Fruit fly (Drosophila melanogaster): ENCODE data around the gene Polr1B.

Polr1B gene

dm6 chr2L:403627-404575 lies at the start of gene Polr1B:
Gene Polr1B, plus strand, starts transcription at chr2L:404285.
- TF ChIP-seq CG12768 (GFP tag; optimal IDR thresholded peaks at IDR 0.05) (no peak), Crg-1 (GFP tag; optimal IDR thresholded peaks at IDR 0.05) (no peak), CG11617 (GFP tag; optimal IDR thresholded peaks at IDR 0.05) (peak; percentile 33), Clk (GFP tag; optimal IDR thresholded peaks at IDR 0.05) (no peak), pad (GFP tag; optimal IDR thresholded peaks at IDR 0.05) (no peak), cnc (optimal IDR thresholded peaks at IDR 0.05) (no peak), ovo (GFP tag; optimal IDR thresholded peaks at IDR 0.05) (no peak), toe (GFP tag; optimal IDR thresholded peaks at IDR 0.05) (no peak), CG14711 (tag; optimal IDR thresholded peaks at IDR 0.05) (peak; percentile 29), bab1 (GFP tag; optimal IDR thresholded peaks at IDR 0.05) (peak; percentile 51), Mnt (GFP tag; optimal IDR thresholded peaks at IDR 0.05) (peak; percentile 96), CG7101 (tag; optimal IDR thresholded peaks at IDR 0.05) (no peak), CG5204 (GFP tag; optimal IDR thresholded peaks at IDR 0.05) (peak; percentile 28)

dm6 chr2L:356234-356633 lies 47.9 kb upstream of the Polr1B start:
- TF ChIP-seq CG12768 (GFP tag; optimal IDR thresholded peaks at IDR 0.05) (no peak), bab1 (GFP tag; optimal IDR thresholded peaks at IDR 0.05) (no peak), Crg-1 (GFP tag; optimal IDR thresholded peaks at IDR 0.05) (no peak), Hr96 (GFP tag; optimal IDR thresholded peaks at IDR 0.05) (no peak), kay (GFP tag; ENCODE audit: borderline replicate concordance) (no peak), ovo (GFP tag; optimal IDR thresholded peaks at IDR 0.05) (no peak), pad (GFP tag; optimal IDR thresholded peaks at IDR 0.05) (no peak), tj (GFP tag; optimal IDR thresholded peaks at IDR 0.05) (no peak)

DNA sequence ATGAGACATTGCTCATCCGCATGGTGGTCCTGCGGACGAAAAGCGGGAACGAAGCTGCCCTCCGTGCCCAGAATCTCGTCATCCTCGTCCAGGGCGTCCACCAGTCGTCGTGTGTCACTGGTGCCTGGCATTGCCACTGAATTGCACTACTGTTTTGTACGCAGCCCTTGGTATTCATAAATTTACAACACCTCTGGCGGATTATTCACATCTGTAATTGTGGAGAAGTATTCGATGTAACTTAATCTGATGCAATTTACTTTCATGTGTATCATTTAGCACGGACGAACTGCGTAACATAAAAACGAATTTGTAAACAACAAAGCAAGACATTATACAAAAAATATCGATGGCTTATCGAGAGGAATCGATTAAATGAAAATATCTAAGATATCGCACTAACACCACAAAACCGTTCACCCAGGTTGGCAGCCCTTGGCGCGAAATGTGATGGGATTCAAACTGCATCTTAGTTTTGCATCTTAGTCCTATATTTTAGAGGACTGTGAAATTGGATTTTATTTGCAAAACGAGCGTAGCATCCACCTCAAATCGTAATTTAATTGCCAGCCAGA lies 46.4 kb upstream of the Polr1B start, which contains the start of gene Ent1:
TSS of gene Ent1 (minus strand) at position 319 of the 575 bp plus-strand sequence.
- TF ChIP-seq toe (GFP tag; optimal IDR thresholded peaks at IDR 0.05) (no peak), Mnt (GFP tag; optimal IDR thresholded peaks at IDR 0.05) (peak; percentile 14), kay (GFP tag; ENCODE audit: borderline replicate concordance) (peak; percentile 8), bab1 (GFP tag; optimal IDR thresholded peaks at IDR 0.05) (peak; percentile 62), CG14711 (tag; optimal IDR thresholded peaks at IDR 0.05) (no peak), tj (GFP tag; optimal IDR thresholded peaks at IDR 0.05) (no peak)

DNA sequence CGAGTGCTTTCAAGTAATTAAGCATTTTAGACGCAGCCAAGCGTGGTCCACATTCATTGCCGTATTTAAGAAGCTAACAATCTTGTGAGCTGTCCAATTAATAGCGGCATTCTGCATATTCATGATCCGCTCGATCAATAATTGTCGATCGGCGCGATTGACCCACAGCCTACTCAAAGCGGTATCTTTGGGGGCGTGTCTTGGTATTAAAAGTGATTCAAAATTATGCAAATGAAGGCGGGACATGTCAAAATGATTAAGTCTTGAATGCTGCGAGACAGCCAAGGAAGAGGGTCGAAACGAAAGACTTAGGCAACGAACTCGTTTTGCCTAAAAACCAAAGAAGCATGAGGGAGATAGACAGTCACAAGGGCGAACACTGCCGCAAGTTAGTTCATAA lies 37.2 kb upstream of the Polr1B start:
- TF ChIP-seq CG33017 (tag; optimal IDR thresholded peaks at IDR 0.05): no peak
- no peak for TF ChIP-seq CG7045 (GFP tag; optimal IDR thresholded peaks at IDR 0.05)
- TF ChIP-seq kay (GFP tag; ENCODE audit: borderline replicate concordance): no peak
- no peak for TF ChIP-seq cnc (optimal IDR thresholded peaks at IDR 0.05)
- no peak for TF ChIP-seq pad (GFP tag; optimal IDR thresholded peaks at IDR 0.05)
- TF ChIP-seq CG14711 (tag; optimal IDR thresholded peaks at IDR 0.05): no peak
- TF ChIP-seq CG5204 (GFP tag; optimal IDR thresholded peaks at IDR 0.05): no peak
- no peak for TF ChIP-seq tj (GFP tag; optimal IDR thresholded peaks at IDR 0.05)
- TF ChIP-seq Mnt (GFP tag; optimal IDR thresholded peaks at IDR 0.05): no peak

dm6 chr2L:368398-369008 lies 35.6 kb upstream of the Polr1B start:
- TF ChIP-seq bab1 (GFP tag; optimal IDR thresholded peaks at IDR 0.05) (no peak), Crg-1 (GFP tag; optimal IDR thresholded peaks at IDR 0.05) (no peak), cic (GFP tag; optimal IDR thresholded peaks at IDR 0.05) (no peak), ovo (GFP tag; optimal IDR thresholded peaks at IDR 0.05) (no peak), toe (GFP tag; optimal IDR thresholded peaks at IDR 0.05) (no peak)

- TF ChIP-seq bab1 (GFP tag; optimal IDR thresholded peaks at IDR 0.05): no peak
- TF ChIP-seq pad (GFP tag; optimal IDR thresholded peaks at IDR 0.05): no peak
- TF ChIP-seq toe (GFP tag; optimal IDR thresholded peaks at IDR 0.05): no peak
- no peak for TF ChIP-seq Crg-1 (GFP tag; optimal IDR thresholded peaks at IDR 0.05)
- TF ChIP-seq CG7101 (tag; optimal IDR thresholded peaks at IDR 0.05): no peak
- TF ChIP-seq Mnt (GFP tag; optimal IDR thresholded peaks at IDR 0.05): no peak
- TF ChIP-seq CG11617 (GFP tag; optimal IDR thresholded peaks at IDR 0.05): no peak
- no peak for TF ChIP-seq CG12768 (GFP tag; optimal IDR thresholded peaks at IDR 0.05)
- TF ChIP-seq Hr96 (GFP tag; optimal IDR thresholded peaks at IDR 0.05): no peak
- TF ChIP-seq CG33017 (tag; optimal IDR thresholded peaks at IDR 0.05): no peak
- TF ChIP-seq CG5204 (GFP tag; optimal IDR thresholded peaks at IDR 0.05): no peak
- no peak for TF ChIP-seq Clk (GFP tag; optimal IDR thresholded peaks at IDR 0.05)
- no peak for TF ChIP-seq CG14711 (tag; optimal IDR thresholded peaks at IDR 0.05)
- no peak for TF ChIP-seq CG1620 (GFP tag; optimal IDR thresholded peaks at IDR 0.05)
Measured at dm6 chr2L:369811-370210, 34.3 kb upstream of the Polr1B start.

Data from whole organism, adult.